Fruit fly (Drosophila melanogaster) whole organism, embryonic: Measurements from ENCODE around the gene sesB.

Experiments used
- Ada2b ChIP-seq: fragments of 200-800 bp; sonication (Bioruptor generic); IDR thresholded peaks from 2 replicates; pipeline ENCODE4 v1.3.6; 2022; ENCODE audit warnings: missing biosample characterization, missing genetic modification characterization
- Atf6 ChIP-seq: fragments of 200-800 bp; sonication (Bioruptor generic); IDR thresholded peaks from 2 replicates; pipeline ENCODE4 v1.3.6; 2022; ENCODE audit warnings: missing biosample characterization, missing genetic modification characterization
- B-H2 ChIP-seq: fragments of 200-800 bp; sonication (Bioruptor generic); optimal IDR thresholded peaks from 2 replicates; lab custom pipeline; 2018; ENCODE audit warnings: missing biosample characterization, mild to moderate bottlenecking, missing genetic modification characterization
- C15 ChIP-seq: fragments of 200-800 bp; sonication (Bioruptor generic); IDR thresholded peaks from 3 replicates; pipeline ENCODE4 v1.3.6; 2022; ENCODE audit warnings: missing biosample characterization, missing genetic modification characterization
- CG11398 ChIP-seq: fragments of 200-800 bp; sonication (Bioruptor generic); optimal IDR thresholded peaks from 2 replicates; lab custom pipeline; 2016; ENCODE audit warnings: missing biosample characterization, missing genetic modification characterization
- CG11560 ChIP-seq: fragments of 200-800 bp; sonication (Bioruptor generic); IDR thresholded peaks from 3 replicates; pipeline ENCODE4 v1.3.6; 2022; ENCODE audit warnings: missing biosample characterization, missing genetic modification characterization
- CG11696 ChIP-seq: fragments of 200-800 bp; sonication (Bioruptor generic); IDR thresholded peaks from 2 replicates; pipeline ENCODE4 v1.3.6; 2022; ENCODE audit warnings: missing biosample characterization, missing genetic modification characterization
- CG13894 ChIP-seq: fragments of 200-800 bp; sonication (Bioruptor generic); optimal IDR thresholded peaks from 3 replicates; lab custom pipeline; 2018; ENCODE audit warnings: missing biosample characterization, mild to moderate bottlenecking, missing genetic modification characterization, moderate library complexity
- CG15011 ChIP-seq: fragments of 200-800 bp; sonication (Bioruptor generic); optimal IDR thresholded peaks from 3 replicates; lab custom pipeline; 2018; ENCODE audit warnings: missing biosample characterization, mild to moderate bottlenecking, missing genetic modification characterization
- CG15269 ChIP-seq: fragments of 200-800 bp; sonication (Bioruptor generic); optimal IDR thresholded peaks from 2 replicates; lab custom pipeline; 2018; ENCODE audit warnings: missing biosample characterization, mild to moderate bottlenecking, missing genetic modification characterization, moderate library complexity
- CG1647 ChIP-seq: fragments of 200-800 bp; sonication (Bioruptor generic); optimal IDR thresholded peaks from 3 replicates; lab custom pipeline; 2016; ENCODE audit warnings: missing biosample characterization, missing genetic modification characterization
- CG17328 ChIP-seq: fragments of 200-800 bp; sonication (Bioruptor generic); IDR thresholded peaks from 2 replicates; pipeline ENCODE4 v1.3.6; 2022; ENCODE audit warnings: missing biosample characterization, missing genetic modification characterization
- CG17385 ChIP-seq: fragments of 200-800 bp; sonication (Bioruptor generic); optimal IDR thresholded peaks from 3 replicates; lab custom pipeline; 2018; ENCODE audit warnings: missing biosample characterization, mild to moderate bottlenecking, missing genetic modification characterization
- CG1832 ChIP-seq: fragments of 200-800 bp; sonication (Bioruptor generic); optimal IDR thresholded peaks from 2 replicates; lab custom pipeline; 2017; ENCODE audit warnings: missing biosample characterization, mild to moderate bottlenecking, missing genetic modification characterization, inconsistent platforms
- CG2120 ChIP-seq: fragments of 200-800 bp; sonication (Bioruptor generic); optimal IDR thresholded peaks from 3 replicates; lab custom pipeline; 2016; ENCODE audit warnings: missing biosample characterization, missing genetic modification characterization
- CG31388 ChIP-seq: fragments of 200-800 bp; sonication (Bioruptor generic); optimal IDR thresholded peaks from 2 replicates; lab custom pipeline; 2016; ENCODE audit warnings: missing biosample characterization, missing genetic modification characterization
- CG32532 ChIP-seq: fragments of 200-800 bp; sonication (Bioruptor generic); IDR thresholded peaks from 2 replicates; pipeline ENCODE4 v1.3.6; 2022; ENCODE audit warnings: missing biosample characterization, missing genetic modification characterization
- CG33213 ChIP-seq: fragments of 200-800 bp; sonication (Bioruptor generic); optimal IDR thresholded peaks from 3 replicates; lab custom pipeline; 2016; ENCODE audit warnings: missing biosample characterization, missing genetic modification characterization
- CG3726 ChIP-seq: fragments of 200-800 bp; sonication (Bioruptor generic); IDR thresholded peaks from 3 replicates; pipeline ENCODE4, ENCODE4 v1.3.6; 2022; ENCODE audit warnings: missing biosample characterization, missing genetic modification characterization
- CG4424 ChIP-seq: fragments of 200-800 bp; sonication (Bioruptor generic); optimal IDR thresholded peaks from 3 replicates; lab custom pipeline; 2016; ENCODE audit warnings: missing biosample characterization, missing genetic modification characterization
- CG4617 ChIP-seq: fragments of 200-800 bp; sonication (Bioruptor generic); optimal IDR thresholded peaks from 3 replicates; lab custom pipeline; 2016; ENCODE audit warnings: missing biosample characterization, missing genetic modification characterization, borderline replicate concordance
- CG4820 ChIP-seq: fragments of 200-800 bp; sonication (Bioruptor generic); optimal IDR thresholded peaks from 3 replicates; lab custom pipeline; 2016; ENCODE audit warnings: missing biosample characterization, missing genetic modification characterization
- CG5180 ChIP-seq: fragments of 200-800 bp; sonication (Bioruptor generic); optimal IDR thresholded peaks from 3 replicates; lab custom pipeline; 2017; ENCODE audit warnings: missing biosample characterization, missing genetic modification characterization, mild to moderate bottlenecking, moderate library complexity, missing genetic modification reagents
- CG6175 ChIP-seq: fragments of 200-800 bp; sonication (Bioruptor generic); IDR thresholded peaks from 3 replicates; pipeline ENCODE4 v1.3.6; 2022; ENCODE audit warnings: missing biosample characterization, missing genetic modification characterization
- CG7928 ChIP-seq: fragments of 200-800 bp; sonication (Bioruptor generic); optimal IDR thresholded peaks from 2 replicates; lab custom pipeline; 2017; ENCODE audit warnings: missing biosample characterization, mild to moderate bottlenecking, missing genetic modification characterization
- Ets65A ChIP-seq: fragments of 200-800 bp; sonication (Bioruptor generic); peaks from one replicate; lab custom pipeline; 2016; ENCODE audit warnings: missing biosample characterization, missing genetic modification characterization
- NC2α ChIP-seq: fragments of 200-800 bp; sonication (Bioruptor generic); optimal IDR thresholded peaks from 2 replicates; lab custom pipeline; 2016; ENCODE audit warnings: missing biosample characterization, missing genetic modification characterization
- NK7.1 ChIP-seq: fragments of 200-800 bp; sonication (Bioruptor generic); optimal IDR thresholded peaks from 3 replicates; lab custom pipeline; 2016; ENCODE audit warnings: missing biosample characterization, missing genetic modification characterization
- Ravus ChIP-seq: fragments of 200-800 bp; sonication (Bioruptor generic); IDR thresholded peaks from 2 replicates; pipeline ENCODE4 v1.3.6; 2022; ENCODE audit warnings: missing biosample characterization, missing genetic modification characterization
- Six4 ChIP-seq: fragments of 200-800 bp; sonication (Bioruptor generic); optimal IDR thresholded peaks from 2 replicates; lab custom pipeline; 2016; ENCODE audit warnings: missing biosample characterization, missing genetic modification characterization
- Sox100B ChIP-seq: fragments of 200-800 bp; sonication (Bioruptor generic); optimal IDR thresholded peaks from 3 replicates; lab custom pipeline; 2018; ENCODE audit warnings: missing biosample characterization, mild to moderate bottlenecking, missing genetic modification characterization
- Stat92E ChIP-seq, 3 experiments: fragments of >200 bp in 2 of 3; fragments of 200-800 bp in 1 of 3; sonication (Bioruptor generic) in 1 of 3; optimal IDR thresholded peaks; 2 replicates each; lab custom pipeline; 2017 to 2019; ENCODE audit warnings: missing biosample characterization in 3 of 3, missing genetic modification characterization in 3 of 3, mild to moderate bottlenecking in 1 of 3, moderate library complexity in 1 of 3
- Xrp1 ChIP-seq: fragments of 200-800 bp; sonication (Bioruptor generic); IDR thresholded peaks from 2 replicates; pipeline ENCODE4 v1.3.6; 2022; ENCODE audit warnings: missing biosample characterization, missing genetic modification characterization
- YL-1 ChIP-seq: fragments of 200-800 bp; sonication (Bioruptor generic); optimal IDR thresholded peaks from 3 replicates; lab custom pipeline; 2017; ENCODE audit warnings: missing biosample characterization, mild to moderate bottlenecking, missing genetic modification characterization
- ab ChIP-seq: fragments of 200-800 bp; sonication (Bioruptor generic); optimal IDR thresholded peaks from 2 replicates; lab custom pipeline; 2016; ENCODE audit warnings: missing biosample characterization, missing genetic modification characterization
- amos ChIP-seq: fragments of 200-800 bp; sonication (Bioruptor generic); IDR thresholded peaks from 2 replicates; pipeline ENCODE4 v1.3.6; 2022; ENCODE audit warnings: missing biosample characterization, missing genetic modification characterization; ENCODE audit not compliant: partially characterized antibody
- bcd ChIP-seq: fragments of 200-800 bp; sonication (Bioruptor generic); optimal IDR thresholded peaks from 2 replicates; lab custom pipeline; 2017; ENCODE audit warnings: missing biosample characterization, mild to moderate bottlenecking, missing genetic modification characterization
- bigmax ChIP-seq: fragments of 200-800 bp; sonication (Bioruptor generic); optimal IDR thresholded peaks from 2 replicates; lab custom pipeline; 2018; ENCODE audit warnings: missing biosample characterization, mild to moderate bottlenecking, missing genetic modification characterization
- caup ChIP-seq: fragments of 200-800 bp; sonication (Bioruptor generic); optimal IDR thresholded peaks from 3 replicates; lab custom pipeline; 2017; ENCODE audit warnings: missing biosample characterization, mild to moderate bottlenecking, missing genetic modification characterization, moderate library complexity; ENCODE audit not compliant: severe bottlenecking
- danr ChIP-seq: fragments of 200-800 bp; sonication (Bioruptor generic); IDR thresholded peaks from 2 replicates; pipeline ENCODE4 v1.3.6; 2022; ENCODE audit warnings: missing biosample characterization, missing genetic modification characterization
- knrl ChIP-seq: fragments of 200-800 bp; sonication (Bioruptor generic); IDR thresholded peaks from 3 replicates; pipeline ENCODE4 v1.3.6; 2022; ENCODE audit warnings: missing biosample characterization, missing genetic modification characterization; ENCODE audit not compliant: partially characterized antibody
- nerfin-1 ChIP-seq: fragments of 200-800 bp; sonication (Bioruptor generic); optimal IDR thresholded peaks from 3 replicates; lab custom pipeline; 2019; ENCODE audit warnings: missing biosample characterization, mild to moderate bottlenecking, missing genetic modification characterization, moderate library complexity
- nerfin-2 ChIP-seq: fragments of 200-800 bp; sonication (Bioruptor generic); IDR thresholded peaks from 2 replicates; pipeline ENCODE4 v1.3.6; 2022; ENCODE audit warnings: missing biosample characterization, missing genetic modification characterization; ENCODE audit not compliant: partially characterized antibody
- p53 ChIP-seq: fragments of 200-800 bp; sonication (Bioruptor generic); optimal IDR thresholded peaks from 2 replicates; lab custom pipeline; 2016; ENCODE audit warnings: missing biosample characterization, missing genetic modification characterization
- pnt ChIP-seq: fragments of 200-800 bp; sonication (Bioruptor generic); optimal IDR thresholded peaks from 3 replicates; lab custom pipeline; 2016; ENCODE audit warnings: missing biosample characterization, missing genetic modification characterization
- sd ChIP-seq: fragments of 200-800 bp; sonication (Bioruptor generic); optimal IDR thresholded peaks from 3 replicates; lab custom pipeline; 2018; ENCODE audit warnings: missing biosample characterization, mild to moderate bottlenecking, missing genetic modification characterization, moderate library complexity
- sug ChIP-seq: fragments of 200-800 bp; optimal IDR thresholded peaks from 2 replicates; lab custom pipeline; 2019; ENCODE audit warnings: missing biosample characterization, mild to moderate bottlenecking, missing genetic modification characterization, moderate library complexity
- trh ChIP-seq: fragments of 200-800 bp; sonication (Bioruptor generic); optimal IDR thresholded peaks from 2 replicates; lab custom pipeline; 2016; ENCODE audit warnings: missing biosample characterization, missing genetic modification characterization
- ttk ChIP-seq: fragments of 200-800 bp; sonication (Bioruptor generic); IDR thresholded peaks from 2 replicates; pipeline ENCODE4 v2.1.2; 2022; ENCODE audit warnings: missing biosample characterization, missing genetic modification characterization
- tup ChIP-seq: fragments of 200-800 bp; sonication (Bioruptor generic); optimal IDR thresholded peaks from 2 replicates; lab custom pipeline; 2016; ENCODE audit warnings: missing biosample characterization, mild to moderate bottlenecking, missing genetic modification characterization, moderate library complexity
- yki ChIP-seq: fragments of >200 bp; optimal IDR thresholded peaks from 3 replicates; lab custom pipeline; 2018

sesB gene

dm6 chrX:10832369-10832768, 45.6 kb upstream of the sesB start (continued):
- TF ChIP-seq sd (tag; lab: Kevin White, UChicago) = no peak
- no peak for TF ChIP-seq CG5180 (GFP tag; lab: Kevin White, UChicago)
- no peak for TF ChIP-seq Stat92E (GFP tag; optimal IDR thresholded peaks at IDR 0.05; lab: Kevin White, UChicago)
- peak; percentile 66 for TF ChIP-seq amos (GFP tag; lab: Robert Waterston, UW)
- TF ChIP-seq CG15269 = peak; percentile 61
- TF ChIP-seq sug (tag; lab: Kevin White, UChicago) = peak; percentile 59
- TF ChIP-seq bcd (GFP tag; lab: Kevin White, UChicago) = peak; percentile 67
- no peak for TF ChIP-seq CG7928
- peak; percentile 20 for TF ChIP-seq yki
- peak; percentile 66 for TF ChIP-seq caup
- TF ChIP-seq CG11560 = no peak
- TF ChIP-seq CG2120 = peak; percentile 48
- no peak; the same call in 2 of the 3 replicates for TF ChIP-seq CG6175 (GFP tag; lab: Robert Waterston, UW)
- no peak for TF ChIP-seq CG15011
- TF ChIP-seq CG31388 (GFP tag; lab: Kevin White, UChicago) = peak; percentile 17
- peak; percentile 71 for TF ChIP-seq B-H2 (GFP tag; lab: Kevin White, UChicago)
- TF ChIP-seq trh (GFP tag; lab: Kevin White, UChicago) = peak; percentile 50
- peak; percentile 48; the same call in 1 of the 2 replicates for TF ChIP-seq CG17328 (GFP tag; lab: Robert Waterston, UW)
- TF ChIP-seq C15 = no peak
- peak; percentile 36 for TF ChIP-seq NK7.1 (GFP tag; lab: Kevin White, UChicago)
- TF ChIP-seq CG13894 (tag; lab: Kevin White, UChicago) = peak; percentile 35
- no peak for TF ChIP-seq nerfin-2
- no peak for TF ChIP-seq Xrp1 (GFP tag; lab: Robert Waterston, UW)
- TF ChIP-seq ttk (GFP tag; lab: Robert Waterston, UW) = no peak
- TF ChIP-seq CG17385 (GFP tag; lab: Kevin White, UChicago) = peak; percentile 33
- TF ChIP-seq NC2α (GFP tag; lab: Kevin White, UChicago) = no peak
- TF ChIP-seq p53 = peak; percentile 32
- peak; percentile 59 for TF ChIP-seq pnt
- peak; percentile 67 for TF ChIP-seq CG4424 (GFP tag; lab: Kevin White, UChicago)
- TF ChIP-seq CG3726 (GFP tag; lab: Robert Waterston, UW) = no peak
- peak; percentile 22 for TF ChIP-seq CG11398 (GFP tag; lab: Kevin White, UChicago)
- TF ChIP-seq CG4820 (GFP tag; lab: Kevin White, UChicago) = peak; percentile 54
- TF ChIP-seq Ada2b (GFP tag; lab: Robert Waterston, UW) = no peak
- no peak for TF ChIP-seq nerfin-1 (tag; lab: Kevin White, UChicago)
- no peak for TF ChIP-seq ab (GFP tag; lab: Kevin White, UChicago)
- peak; percentile 20 for TF ChIP-seq Sox100B (GFP tag; lab: Kevin White, UChicago)
- TF ChIP-seq CG1832 (GFP tag; lab: Kevin White, UChicago) = no peak
- TF ChIP-seq Atf6 (GFP tag; lab: Robert Waterston, UW) = 0 out of 2 replicates have a peak, but pooled peaks have one; percentile 10
- peak; percentile 32; the same call in 1 of the 2 replicates for TF ChIP-seq danr (GFP tag; lab: Robert Waterston, UW)
- TF ChIP-seq CG32532 (GFP tag; lab: Robert Waterston, UW) = peak; percentile 82
- TF ChIP-seq Six4 (GFP tag; lab: Kevin White, UChicago) = peak; percentile 20
- TF ChIP-seq knrl (GFP tag; lab: Robert Waterston, UW) = peak; percentile 38; the same call in 1 of the 3 replicates
- no peak for TF ChIP-seq tup (GFP tag; lab: Kevin White, UChicago)
- TF ChIP-seq CG4617 (GFP tag; lab: Kevin White, UChicago) = peak; percentile 32
- TF ChIP-seq CG1647 (GFP tag; lab: Kevin White, UChicago) = peak; percentile 54
- no peak for TF ChIP-seq CG11696 (GFP tag; lab: Robert Waterston, UW)
- TF ChIP-seq bigmax (GFP tag; lab: Kevin White, UChicago) = no peak
- peak; percentile 98 for TF ChIP-seq Ets65A (GFP tag; lab: Kevin White, UChicago)
- no peak for TF ChIP-seq Ravus
- TF ChIP-seq CG33213 (GFP tag; lab: Kevin White, UChicago) = peak; percentile 77
- peak; percentile 28 for TF ChIP-seq YL-1
